Worm (Caenorhabditis elegans): Measurements from ENCODE around the gene sulp-4.
A peak's percentile ranks its signal among the peaks of the same experiment; 100 is the strongest.

sulp-4 gene

ce11 chrV:11896322-11896898, 21.2 kb downstream of the sulp-4 start:
- TF ChIP-seq ces-1 (GFP tag; optimal IDR thresholded peaks at IDR 0.05) (no peak), lin-13 (tag; optimal IDR thresholded peaks at IDR 0.05) (peak; percentile 25), nhr-12 (tag; optimal IDR thresholded peaks at IDR 0.05) (peak; percentile 32), sem-2 (GFP tag; optimal IDR thresholded peaks at IDR 0.05) (no peak), M03D4.4 (tag; optimal IDR thresholded peaks at IDR 0.05) (no peak), unc-39 (tag; optimal IDR thresholded peaks at IDR 0.05) (no peak), mep-1 (tag; optimal IDR thresholded peaks at IDR 0.05) (peak; percentile 50), ceh-83 (GFP tag; optimal IDR thresholded peaks at IDR 0.05) (no peak), mls-2 (tag; optimal IDR thresholded peaks at IDR 0.05) (no peak), pha-4 (tag; optimal IDR thresholded peaks at IDR 0.05) (no peak)

ce11 chrV:11897604-11898003, 22.4 kb downstream of the sulp-4 start:
- no peak for TF ChIP-seq elt-3 (tag; optimal IDR thresholded peaks at IDR 0.05)
- no peak for TF ChIP-seq unc-62 (GFP tag; optimal IDR thresholded peaks at IDR 0.05)
- no peak for TF ChIP-seq lin-13 (tag; optimal IDR thresholded peaks at IDR 0.05)
- TF ChIP-seq ces-1 (GFP tag; optimal IDR thresholded peaks at IDR 0.05), result no peak

ce11 chrV:11899149-11899548, 24.0 kb downstream of the sulp-4 start, which contains the start of gene sma-1:
TSS of gene sma-1 (plus strand) at chrV:11899449.
- TF ChIP-seq mls-2 (tag; optimal IDR thresholded peaks at IDR 0.05), result no peak
- no peak for TF ChIP-seq zip-8 (tag; optimal IDR thresholded peaks at IDR 0.05)
- no peak for TF ChIP-seq ceh-83 (GFP tag; optimal IDR thresholded peaks at IDR 0.05)
- TF ChIP-seq flh-1 (GFP tag; optimal IDR thresholded peaks at IDR 0.05), result no peak
- no peak for TF ChIP-seq nhr-2 (tag; optimal IDR thresholded peaks at IDR 0.05)
- peak; percentile 15 for TF ChIP-seq blmp-1 (tag; optimal IDR thresholded peaks at IDR 0.05)
- TF ChIP-seq sptf-1 (tag; optimal IDR thresholded peaks at IDR 0.05), result no peak
- no peak for TF ChIP-seq ztf-11 (tag; optimal IDR thresholded peaks at IDR 0.05)
- TF ChIP-seq elt-1 (tag; optimal IDR thresholded peaks at IDR 0.05; ENCODE audit: borderline replicate concordance, insufficient read depth), result peak; percentile 12
- no peak for TF ChIP-seq nhr-12 (tag; optimal IDR thresholded peaks at IDR 0.05)
- TF ChIP-seq drap-1 (GFP tag; optimal IDR thresholded peaks at IDR 0.05), result no peak
- TF ChIP-seq hlh-1 (tag; optimal IDR thresholded peaks at IDR 0.05), result no peak
- TF ChIP-seq ceh-39 (tag; optimal IDR thresholded peaks at IDR 0.05), result no peak
- no peak for TF ChIP-seq cnd-1 (tag; optimal IDR thresholded peaks at IDR 0.05)
- no peak for TF ChIP-seq M03D4.4 (tag; optimal IDR thresholded peaks at IDR 0.05)
- no peak for TF ChIP-seq ham-2 (GFP tag; optimal IDR thresholded peaks at IDR 0.05)

DNA sequence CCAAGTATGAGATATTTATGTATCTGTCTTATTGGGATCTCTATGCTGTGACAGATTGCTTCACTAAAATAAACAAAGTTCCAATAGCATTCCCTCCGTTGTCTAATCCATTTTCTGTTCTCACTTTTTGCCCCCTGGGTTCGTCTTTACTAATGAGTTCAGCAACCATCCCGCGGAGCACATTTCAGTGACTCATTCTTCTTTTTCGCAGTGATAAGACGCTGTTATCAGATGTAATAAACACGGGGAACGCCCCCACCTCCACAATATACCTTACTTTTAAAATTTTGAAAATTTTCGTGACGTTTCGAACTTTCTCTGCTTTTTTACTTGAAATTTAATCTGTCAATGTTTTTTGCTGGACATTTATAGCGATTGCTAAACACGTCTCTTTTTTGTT, 25.0 kb downstream of the sulp-4 start:
- TF ChIP-seq nhr-2 (tag; optimal IDR thresholded peaks at IDR 0.05) (no peak), blmp-1 (tag; optimal IDR thresholded peaks at IDR 0.05) (no peak), lin-32 (GFP tag; optimal IDR thresholded peaks at IDR 0.05) (no peak), unc-62 (GFP tag; optimal IDR thresholded peaks at IDR 0.05) (no peak), ceh-43 (GFP tag; optimal IDR thresholded peaks at IDR 0.05) (no peak), drap-1 (GFP tag; optimal IDR thresholded peaks at IDR 0.05) (no peak), flh-1 (GFP tag; optimal IDR thresholded peaks at IDR 0.05) (no peak)

ce11 chrV:11901260-11901659, 26.1 kb downstream of the sulp-4 start:
- TF ChIP-seq lsy-2 (tag; optimal IDR thresholded peaks at IDR 0.05), result no peak
- TF ChIP-seq flh-1 (GFP tag; optimal IDR thresholded peaks at IDR 0.05), result no peak
- no peak for TF ChIP-seq bed-3 (GFP tag; optimal IDR thresholded peaks at IDR 0.05)
- TF ChIP-seq mep-1 (tag; optimal IDR thresholded peaks at IDR 0.05), result no peak
- no peak for TF ChIP-seq nhr-12 (tag; optimal IDR thresholded peaks at IDR 0.05)
- no peak for TF ChIP-seq elt-3 (tag; optimal IDR thresholded peaks at IDR 0.05)
- no peak for TF ChIP-seq cnd-1 (tag; optimal IDR thresholded peaks at IDR 0.05)
- TF ChIP-seq drap-1 (GFP tag; optimal IDR thresholded peaks at IDR 0.05), result no peak
- TF ChIP-seq mab-5 (tag; optimal IDR thresholded peaks at IDR 0.05), result no peak
- TF ChIP-seq ceh-39 (tag; optimal IDR thresholded peaks at IDR 0.05), result no peak
- no peak for TF ChIP-seq pha-4 (tag; optimal IDR thresholded peaks at IDR 0.05)
- no peak for TF ChIP-seq M03D4.4 (tag; optimal IDR thresholded peaks at IDR 0.05)
- no peak for TF ChIP-seq lin-13 (tag; optimal IDR thresholded peaks at IDR 0.05)
- TF ChIP-seq elt-1 (tag; optimal IDR thresholded peaks at IDR 0.05; ENCODE audit: borderline replicate concordance, insufficient read depth), result no peak
- TF ChIP-seq zip-8 (tag; optimal IDR thresholded peaks at IDR 0.05), result no peak
- TF ChIP-seq ceh-43 (GFP tag; optimal IDR thresholded peaks at IDR 0.05), result no peak
- TF ChIP-seq nhr-76 (tag; optimal IDR thresholded peaks at IDR 0.05), result no peak
- TF ChIP-seq tbx-8 (GFP tag; optimal IDR thresholded peaks at IDR 0.05), result no peak
- no peak for TF ChIP-seq unc-62 (GFP tag; optimal IDR thresholded peaks at IDR 0.05)

Measured in whole organism, mixed stage, embryonic.